Worm (Caenorhabditis elegans): ENCODE measurements around the gene ref-1.

Gene ref-1

ce11 chrII:10170837-10171318 lies 47.4 kb upstream of the ref-1 start, which contains the start of gene gpd-4:
Gene gpd-4, plus strand, starts transcription at chrII:10171268.
- TF ChIP-seq R02D3.7 (tag; optimal IDR thresholded peaks at IDR 0.05): no peak
- TF ChIP-seq blmp-1 (tag; optimal IDR thresholded peaks at IDR 0.05; ENCODE audit: insufficient read depth): no peak
- TF ChIP-seq elt-1 (tag; optimal IDR thresholded peaks at IDR 0.05): no peak
- no peak for TF ChIP-seq nhr-23 (tag; optimal IDR thresholded peaks at IDR 0.05)
- no peak for TF ChIP-seq lsy-2 (tag; optimal IDR thresholded peaks at IDR 0.05)

DNA sequence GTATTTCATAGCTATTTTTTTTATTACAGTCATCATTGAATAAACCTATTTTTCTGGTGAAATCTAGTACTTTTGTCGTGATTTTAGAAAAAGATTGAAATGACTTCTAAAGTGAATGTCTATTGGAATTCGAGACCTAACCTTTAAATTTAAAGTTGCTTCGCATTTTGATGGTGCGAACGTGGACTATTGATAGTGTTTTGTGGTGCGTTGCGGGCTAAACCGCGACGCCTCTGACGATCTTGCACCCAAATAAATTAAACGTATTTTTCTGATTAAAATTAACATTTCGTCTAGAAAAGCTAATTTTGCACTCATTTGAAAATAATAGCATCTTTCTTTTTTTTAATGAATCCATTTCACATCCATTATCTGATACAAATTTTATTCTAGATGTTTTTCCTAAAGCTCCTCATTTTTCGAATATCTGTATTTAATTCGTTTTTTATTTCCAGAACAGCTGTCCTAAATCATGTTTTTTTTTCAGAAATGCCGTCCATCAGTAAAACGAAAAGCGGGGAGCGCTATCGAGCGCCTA lies 45.8 kb upstream of the ref-1 start, which contains the start of gene wbp-11:
Gene wbp-11 (plus strand): TSS at position 488 of the 538 bp plus-strand sequence.
- TF ChIP-seq ztf-4 (tag; optimal IDR thresholded peaks at IDR 0.05) (no peak), fos-1 (tag; optimal IDR thresholded peaks at IDR 0.05) (no peak), crh-2 (tag; optimal IDR thresholded peaks at IDR 0.05) (peak; percentile 16), sma-9 (GFP tag; optimal IDR thresholded peaks at IDR 0.05) (peak; percentile 0), sma-9 (tag; optimal IDR thresholded peaks at IDR 0.05) (no peak), gmeb-1 (tag; optimal IDR thresholded peaks at IDR 0.05) (no peak), mbf-1 (tag; optimal IDR thresholded peaks at IDR 0.05) (no peak), ceh-16 (tag; optimal IDR thresholded peaks at IDR 0.05) (no peak), lin-39 (tag; optimal IDR thresholded peaks at IDR 0.05) (no peak), unc-55 (GFP tag; optimal IDR thresholded peaks at IDR 0.05) (peak; percentile 51), lin-11 (tag; optimal IDR thresholded peaks at IDR 0.05) (no peak), mab-5 (tag; optimal IDR thresholded peaks at IDR 0.05) (no peak), nhr-129 (tag; optimal IDR thresholded peaks at IDR 0.05) (peak; percentile 38), ZK546.5 (tag; optimal IDR thresholded peaks at IDR 0.05) (no peak), sem-4 (tag; optimal IDR thresholded peaks at IDR 0.05) (no peak), elt-3 (tag; optimal IDR thresholded peaks at IDR 0.05) (no peak), lin-13 (GFP tag; optimal IDR thresholded peaks at IDR 0.05) (no peak), snpc-4 (tag; optimal IDR thresholded peaks at IDR 0.05) (no peak), R02D3.7 (tag; optimal IDR thresholded peaks at IDR 0.05) (no peak), nhr-77 (tag; optimal IDR thresholded peaks at IDR 0.05) (no peak), skn-1 (tag; optimal IDR thresholded peaks at IDR 0.05) (no peak), F13H6.1 (tag; optimal IDR thresholded peaks at IDR 0.05) (no peak), elt-1 (tag; optimal IDR thresholded peaks at IDR 0.05) (no peak), blmp-1 (tag; optimal IDR thresholded peaks at IDR 0.05; ENCODE audit: insufficient read depth) (no peak), nhr-21 (tag; optimal IDR thresholded peaks at IDR 0.05) (no peak), nhr-10 (tag; optimal IDR thresholded peaks at IDR 0.05) (no peak), unc-39 (tag; optimal IDR thresholded peaks at IDR 0.05) (no peak), zag-1 (tag; optimal IDR thresholded peaks at IDR 0.05) (no peak), aly-2 (tag; optimal IDR thresholded peaks at IDR 0.05) (no peak), sma-3 (GFP tag; optimal IDR thresholded peaks at IDR 0.05) (no peak), nhr-237 (tag; optimal IDR thresholded peaks at IDR 0.05) (no peak), C34F6.9 (tag; optimal IDR thresholded peaks at IDR 0.05) (peak; percentile 49), ama-1 (optimal IDR thresholded peaks at IDR 0.05) (no peak), peb-1 (tag; optimal IDR thresholded peaks at IDR 0.05) (no peak), nhr-23 (tag; optimal IDR thresholded peaks at IDR 0.05) (no peak), nhr-11 (tag; optimal IDR thresholded peaks at IDR 0.05) (no peak), nhr-6 (tag; optimal IDR thresholded peaks at IDR 0.05) (no peak), egl-27 (tag; optimal IDR thresholded peaks at IDR 0.05) (no peak), unc-62 (GFP tag; optimal IDR thresholded peaks at IDR 0.05) (no peak), ztf-11 (tag; optimal IDR thresholded peaks at IDR 0.05) (no peak), lsy-2 (tag; optimal IDR thresholded peaks at IDR 0.05) (peak in 1 of 2 experiments; percentile 53), ztf-1 (GFP tag; conservative IDR thresholded peaks at IDR 0.05) (no peak), alr-1 (tag; optimal IDR thresholded peaks at IDR 0.05) (no peak), ceh-82 (tag; optimal IDR thresholded peaks at IDR 0.05) (no peak), mdl-1 (tag; optimal IDR thresholded peaks at IDR 0.05) (no peak), Y55F3AM.14 (GFP tag; optimal IDR thresholded peaks at IDR 0.05) (no peak), nhr-25 (tag; optimal IDR thresholded peaks at IDR 0.05) (no peak), dmd-4 (tag; optimal IDR thresholded peaks at IDR 0.05) (no peak)

Data from whole organism, L2 larva.